Worm (Caenorhabditis elegans): ENCODE measurements around the gene T15B12.2.

Gene T15B12.2

DNA sequence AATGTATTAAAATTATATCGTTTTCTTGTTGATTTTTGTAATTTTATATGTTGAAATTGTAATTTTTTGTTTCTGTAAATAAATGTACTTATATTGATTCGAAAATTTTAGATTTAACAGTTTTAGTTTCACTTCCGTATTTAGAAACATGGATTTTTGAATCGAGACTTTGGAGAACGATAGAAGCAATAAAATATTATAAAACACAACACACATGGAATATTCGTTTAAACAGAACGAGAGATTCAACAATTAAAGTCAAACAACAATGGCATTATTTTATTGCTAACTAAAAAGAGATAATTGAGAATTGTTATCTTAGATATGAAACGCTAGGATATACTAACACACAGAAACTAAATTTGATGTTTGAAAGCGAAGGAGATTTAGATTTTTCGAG lies 33.2 kb downstream of the T15B12.2 start:
- TF ChIP-seq elt-2 (tag; optimal IDR thresholded peaks at IDR 0.05) (peak; percentile 6), lsy-2 (tag; optimal IDR thresholded peaks at IDR 0.05) (peak; percentile 8), aly-2 (tag; optimal IDR thresholded peaks at IDR 0.05) (no peak), hpl-2 (GFP tag; optimal IDR thresholded peaks at IDR 0.05) (no peak), C16A3.4 (tag; optimal IDR thresholded peaks at IDR 0.05) (no peak), efl-1 (optimal IDR thresholded peaks at IDR 0.05) (no peak), efl-1 (GFP tag; optimal IDR thresholded peaks at IDR 0.05 in 1 of 2) (peak in 1 of 2 experiments; percentile 69), lin-35 (GFP tag; optimal IDR thresholded peaks at IDR 0.05) (peak in 1 of 2 experiments; percentile 47)

DNA sequence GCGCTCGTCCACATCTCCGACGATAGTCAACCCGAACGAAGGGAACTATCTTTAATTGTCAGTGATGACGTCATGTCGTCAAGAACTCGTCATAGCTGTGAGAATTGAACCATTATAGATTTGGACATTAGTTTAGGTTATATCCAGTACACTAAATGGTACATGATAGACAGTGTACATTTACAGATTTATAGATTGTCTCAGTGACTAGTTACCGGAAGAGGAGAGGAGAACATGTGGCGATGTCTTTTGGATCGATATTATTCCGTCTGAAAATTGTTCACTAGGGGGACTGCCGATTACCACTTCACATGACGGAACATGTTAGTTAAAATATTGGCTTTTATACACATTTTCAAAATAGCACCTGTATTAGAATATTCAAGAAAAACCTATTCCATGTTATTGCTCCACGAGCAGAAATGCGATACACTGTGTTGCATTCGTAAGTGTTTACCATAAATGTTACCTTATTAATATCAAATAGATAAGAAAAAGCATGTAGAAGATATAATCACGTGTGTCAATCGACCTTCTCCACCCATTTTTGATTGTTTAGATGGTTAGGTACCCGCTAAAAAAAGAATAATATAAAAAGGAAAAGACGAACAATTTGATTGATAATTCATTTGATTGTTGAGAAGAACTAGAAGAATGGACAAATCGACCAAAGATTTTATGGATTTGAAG lies 34.3 kb downstream of the T15B12.2 start, which contains the start of gene ZC395.5:
Gene ZC395.5, plus strand, starts transcription at position 632 of the 690 bp plus-strand sequence.
- TF ChIP-seq lin-35 (GFP tag; optimal IDR thresholded peaks at IDR 0.05) (peak in 1 of 2 experiments; percentile 34), fos-1 (tag; optimal IDR thresholded peaks at IDR 0.05) (no peak), nhr-20 (tag; optimal IDR thresholded peaks at IDR 0.05) (peak; percentile 28), blmp-1 (tag; optimal IDR thresholded peaks at IDR 0.05) (peak; percentile 16), efl-1 (optimal IDR thresholded peaks at IDR 0.05) (no peak), efl-1 (GFP tag; optimal IDR thresholded peaks at IDR 0.05 in 1 of 2) (peak in 1 of 2 experiments; percentile 52), lsy-2 (tag; optimal IDR thresholded peaks at IDR 0.05) (peak in 1 of 2 experiments; percentile 24), nhr-90 (tag; optimal IDR thresholded peaks at IDR 0.05; ENCODE audit: poor library complexity) (peak; percentile 14), snu-23 (GFP tag; optimal IDR thresholded peaks at IDR 0.05) (peak; percentile 8), ama-1 (optimal IDR thresholded peaks at IDR 0.05) (no peak), elt-2 (tag; optimal IDR thresholded peaks at IDR 0.05) (peak; percentile 69)

DNA sequence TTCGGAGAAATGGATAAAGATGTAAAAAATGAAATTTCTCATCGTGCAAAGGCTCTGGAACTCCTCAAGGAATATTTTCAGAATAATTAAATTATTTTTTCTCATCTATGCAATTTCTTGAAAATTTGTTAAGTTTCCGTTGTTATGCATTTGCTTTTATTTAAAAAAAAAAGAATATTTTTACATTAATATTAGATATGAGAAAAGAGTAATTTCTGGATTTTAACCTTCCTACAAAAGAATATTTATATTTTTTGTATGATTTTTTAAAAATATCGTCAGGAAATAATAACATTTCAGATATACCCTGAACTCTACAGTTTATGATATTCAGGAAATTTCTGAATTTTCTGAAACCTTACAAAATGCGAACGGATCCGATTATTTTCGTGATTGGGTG lies 36.9 kb downstream of the T15B12.2 start, which contains the start of gene gro-1:
Gene gro-1, plus strand, starts transcription at position 301 of the 400 bp plus-strand sequence.
- no peak for TF ChIP-seq ztf-4 (tag; optimal IDR thresholded peaks at IDR 0.05)
- TF ChIP-seq elt-2 (tag; optimal IDR thresholded peaks at IDR 0.05) = no peak

ce11 chrIII:5263299-5263993 lies 38.2 kb downstream of the T15B12.2 start, which contains the start of the genes C34E10.9 and hap-1:
Gene C34E10.9 (minus strand): TSS chrIII:5263399.
Gene hap-1 (plus strand): TSS chrIII:5263943.
- TF ChIP-seq efl-1 (optimal IDR thresholded peaks at IDR 0.05) (no peak), efl-1 (GFP tag; optimal IDR thresholded peaks at IDR 0.05 in 1 of 2) (peak in 1 of 2 experiments; percentile 18), lin-15B (tag; optimal IDR thresholded peaks at IDR 0.05) (no peak)

DNA sequence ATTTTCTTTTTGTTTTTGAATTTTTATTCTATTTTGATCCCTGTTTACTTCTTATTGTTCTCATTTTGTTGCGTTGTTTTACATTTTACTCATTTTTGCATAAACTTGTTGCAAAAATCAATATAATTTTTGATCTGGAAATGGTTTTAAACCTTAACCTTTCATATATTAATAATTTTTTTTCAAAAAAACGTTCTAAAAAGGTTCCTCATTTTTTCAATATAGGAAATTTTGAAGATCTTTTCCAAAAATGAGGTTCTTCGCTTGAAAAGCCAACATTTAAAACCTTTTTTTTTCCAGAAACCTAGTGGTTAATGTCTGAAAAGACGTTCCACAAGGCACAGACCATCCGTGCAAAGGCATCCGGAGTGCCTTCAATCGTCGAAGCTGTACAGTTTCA lies 41.3 kb downstream of the T15B12.2 start, which contains the start of gene gop-3:
Gene gop-3, plus strand, starts transcription at position 301 of the 400 bp plus-strand sequence.
- TF ChIP-seq unc-86 (tag; optimal IDR thresholded peaks at IDR 0.05) (no peak), hlh-4 (tag; optimal IDR thresholded peaks at IDR 0.05) (no peak), mab-9 (GFP tag; IDR thresholded peaks at IDR 0.05) (no peak), hlh-17 (GFP tag; optimal IDR thresholded peaks at IDR 0.05; ENCODE audit: borderline replicate concordance) (no peak), elt-3 (tag; optimal IDR thresholded peaks at IDR 0.05) (no peak), jun-1 (tag; optimal IDR thresholded peaks at IDR 0.05) (no peak), blmp-1 (tag; optimal IDR thresholded peaks at IDR 0.05) (no peak), skn-1 (tag; optimal IDR thresholded peaks at IDR 0.05) (no peak), nhr-237 (tag; optimal IDR thresholded peaks at IDR 0.05) (no peak), lin-13 (GFP tag; optimal IDR thresholded peaks at IDR 0.05) (no peak), lin-14 (GFP tag; optimal IDR thresholded peaks at IDR 0.05) (no peak), fos-1 (tag; optimal IDR thresholded peaks at IDR 0.05) (no peak), fkh-8 (tag; optimal IDR thresholded peaks at IDR 0.05) (no peak), C04F5.9 (tag; optimal IDR thresholded peaks at IDR 0.05) (no peak), ztf-11 (tag; optimal IDR thresholded peaks at IDR 0.05) (no peak), Y116A8C.19 (tag; optimal IDR thresholded peaks at IDR 0.05; ENCODE audit: borderline replicate concordance) (no peak), swsn-7 (tag; optimal IDR thresholded peaks at IDR 0.05) (no peak), ceh-82 (tag; optimal IDR thresholded peaks at IDR 0.05) (no peak), ama-1 (optimal IDR thresholded peaks at IDR 0.05) (no peak), zag-1 (tag; optimal IDR thresholded peaks at IDR 0.05) (no peak)
